Worm (Caenorhabditis elegans): ENCODE data around the gene Y43C5A.2.

DNA sequence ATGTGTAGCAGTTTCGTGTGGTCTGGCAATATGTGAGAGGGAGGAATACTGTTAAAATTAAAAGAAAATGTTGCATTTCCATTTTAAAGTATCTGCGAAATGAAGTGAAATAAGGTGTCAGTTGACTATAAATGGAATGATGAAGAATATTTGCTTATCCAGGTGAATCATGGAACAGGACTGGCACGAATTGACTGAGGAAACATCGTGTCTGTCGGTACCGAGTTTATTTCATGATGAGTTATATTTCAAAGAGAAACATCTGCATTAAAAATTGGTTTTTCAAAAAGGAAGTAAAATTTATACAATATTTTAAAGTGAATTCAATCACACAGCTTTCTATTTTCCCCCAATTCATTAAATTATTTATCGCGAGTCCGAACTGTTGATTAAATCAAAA lies 42.1 kb upstream of the Y43C5A.2 start, which contains the start of gene F01G10.6:
- TF ChIP-seq dao-5 (tag; optimal IDR thresholded peaks at IDR 0.05) (no peak), W03F9.2 (tag; optimal IDR thresholded peaks at IDR 0.05) (no peak)

Measured in whole organism, L4/young adult.